Worm (Caenorhabditis elegans): ENCODE data around the gene trmt-10A.

DNA sequence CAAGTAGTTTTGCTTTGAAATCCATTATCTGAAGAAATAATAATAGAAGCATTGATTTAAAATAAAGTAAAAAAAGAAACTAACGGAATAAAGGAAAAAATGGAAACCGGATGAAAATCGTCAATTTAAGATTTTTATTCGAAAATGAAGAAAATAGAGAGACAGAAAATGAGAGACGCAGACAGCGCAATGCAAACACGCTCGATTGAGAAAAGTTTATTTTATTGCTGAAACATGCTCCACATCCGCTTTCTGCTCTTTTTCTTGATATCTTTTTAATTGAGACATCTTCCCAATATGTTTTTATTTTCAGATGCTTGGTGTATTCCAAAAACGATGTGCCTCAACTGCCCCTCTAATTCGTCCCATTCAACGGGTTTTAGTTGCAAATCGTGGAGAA lies 47.8 kb downstream of the trmt-10A start, which contains the start of the genes prp-18 and mccc-1:
- TF ChIP-seq aly-2 (tag; optimal IDR thresholded peaks at IDR 0.05) (no peak), nhr-237 (tag; optimal IDR thresholded peaks at IDR 0.05) (no peak), tbx-2 (tag; optimal IDR thresholded peaks at IDR 0.05) (no peak)

Data from whole organism, L3 larva.